Worm (Caenorhabditis elegans): ENCODE data around the gene AH10.2.

The AH10.2 gene

DNA sequence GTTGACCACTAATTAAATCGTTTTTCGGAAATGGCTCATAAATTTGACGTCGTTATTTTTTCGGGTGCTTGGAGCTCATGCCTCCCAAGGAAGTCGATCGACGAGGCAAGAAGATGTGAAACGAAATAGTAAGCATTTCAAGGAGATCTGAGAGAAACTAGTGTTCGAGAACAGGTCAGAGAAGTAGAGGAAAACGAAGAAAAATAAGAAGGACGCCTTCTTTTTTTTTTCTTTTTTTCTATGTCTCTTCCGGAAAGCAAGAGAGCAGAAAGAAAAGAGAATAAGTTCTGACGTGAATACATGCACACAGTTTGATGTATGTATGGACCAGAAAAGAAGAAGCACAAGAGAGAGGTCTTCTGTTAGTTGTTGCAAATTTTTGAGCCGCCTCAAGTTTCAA, 12.9 kb upstream of the AH10.2 start:
- peak; percentile 20 for TF ChIP-seq nhr-237 (tag; optimal IDR thresholded peaks at IDR 0.05)
- no peak for TF ChIP-seq sma-3 (GFP tag; optimal IDR thresholded peaks at IDR 0.05)
- TF ChIP-seq lsy-2 (tag; optimal IDR thresholded peaks at IDR 0.05), result peak; percentile 8 to 67
- peak in 1 of 2 experiments; percentile 9 for TF ChIP-seq mdl-1 (tag; optimal IDR thresholded peaks at IDR 0.05)
- peak; percentile 30 for TF ChIP-seq Y55F3AM.14 (GFP tag; optimal IDR thresholded peaks at IDR 0.05)
- no peak for TF ChIP-seq crh-2 (tag; optimal IDR thresholded peaks at IDR 0.05)
- TF ChIP-seq ztf-4 (tag; optimal IDR thresholded peaks at IDR 0.05), result no peak
- peak; percentile 82 for TF ChIP-seq C34F6.9 (tag; optimal IDR thresholded peaks at IDR 0.05)
- peak; percentile 81 for TF ChIP-seq unc-55 (GFP tag; optimal IDR thresholded peaks at IDR 0.05)
- TF ChIP-seq F13H6.1 (tag; optimal IDR thresholded peaks at IDR 0.05), result peak; percentile 40
- peak; percentile 39 for TF ChIP-seq nhr-129 (tag; optimal IDR thresholded peaks at IDR 0.05)
- TF ChIP-seq lin-13 (GFP tag; optimal IDR thresholded peaks at IDR 0.05), result no peak
- TF ChIP-seq sma-9 (GFP tag; optimal IDR thresholded peaks at IDR 0.05), result peak; percentile 72
- TF ChIP-seq sma-9 (tag; optimal IDR thresholded peaks at IDR 0.05), result no peak
- TF ChIP-seq mab-5 (tag; optimal IDR thresholded peaks at IDR 0.05), result peak; percentile 66
- no peak for TF ChIP-seq ZK546.5 (tag; optimal IDR thresholded peaks at IDR 0.05)

ce11 chrV:14145267-14145666, 11.3 kb upstream of the AH10.2 start, which contains the start of gene par-1:
Gene par-1 (minus strand): TSS chrV:14145367.
- no peak for TF ChIP-seq lsy-2 (tag; optimal IDR thresholded peaks at IDR 0.05)
- TF ChIP-seq alr-1 (tag; optimal IDR thresholded peaks at IDR 0.05), result no peak
- no peak for TF ChIP-seq dmd-4 (tag; optimal IDR thresholded peaks at IDR 0.05)

- TF ChIP-seq peb-1 (tag; optimal IDR thresholded peaks at IDR 0.05) (no peak), sma-3 (GFP tag; optimal IDR thresholded peaks at IDR 0.05) (no peak)
These were observed 10.4 kb upstream of the AH10.2 start, which contains the start of gene acs-10 for ce11 chrV:14146199-14146598. Gene acs-10 (plus strand): TSS chrV:14146499.

- no peak for TF ChIP-seq zag-1 (tag; optimal IDR thresholded peaks at IDR 0.05)
- TF ChIP-seq sma-3 (GFP tag; optimal IDR thresholded peaks at IDR 0.05), result no peak
- no peak for TF ChIP-seq ceh-16 (tag; optimal IDR thresholded peaks at IDR 0.05)
- TF ChIP-seq elt-1 (tag; optimal IDR thresholded peaks at IDR 0.05), result no peak
- TF ChIP-seq fos-1 (tag; optimal IDR thresholded peaks at IDR 0.05), result no peak
- TF ChIP-seq peb-1 (tag; optimal IDR thresholded peaks at IDR 0.05), result no peak
These were observed 9.5 kb upstream of the AH10.2 start for ce11 chrV:14147114-14147513.

- TF ChIP-seq nhr-23 (tag; optimal IDR thresholded peaks at IDR 0.05) (no peak), C34F6.9 (tag; optimal IDR thresholded peaks at IDR 0.05) (peak; percentile 18), ceh-82 (tag; optimal IDR thresholded peaks at IDR 0.05) (no peak), nhr-25 (tag; optimal IDR thresholded peaks at IDR 0.05) (peak; percentile 26)
These were observed 7.4 kb upstream of the AH10.2 start for ce11 chrV:14149125-14149524.

ce11 chrV:14150966-14151365, 5.6 kb upstream of the AH10.2 start:
- TF ChIP-seq nhr-11 (tag; optimal IDR thresholded peaks at IDR 0.05), result no peak
- TF ChIP-seq mdl-1 (tag; optimal IDR thresholded peaks at IDR 0.05), result no peak
- TF ChIP-seq peb-1 (tag; optimal IDR thresholded peaks at IDR 0.05), result no peak
- peak; percentile 55 for TF ChIP-seq nhr-25 (tag; optimal IDR thresholded peaks at IDR 0.05)
- peak; percentile 82 for TF ChIP-seq ceh-16 (tag; optimal IDR thresholded peaks at IDR 0.05)

ce11 chrV:14153615-14154014, 3.0 kb upstream of the AH10.2 start:
- TF ChIP-seq crh-2 (tag; optimal IDR thresholded peaks at IDR 0.05) (no peak), nhr-129 (tag; optimal IDR thresholded peaks at IDR 0.05) (peak; percentile 38), skn-1 (tag; optimal IDR thresholded peaks at IDR 0.05) (no peak), sma-9 (GFP tag; optimal IDR thresholded peaks at IDR 0.05) (peak; percentile 31), sma-9 (tag; optimal IDR thresholded peaks at IDR 0.05) (no peak), unc-55 (GFP tag; optimal IDR thresholded peaks at IDR 0.05) (peak; percentile 8), mbf-1 (tag; optimal IDR thresholded peaks at IDR 0.05) (no peak), alr-1 (tag; optimal IDR thresholded peaks at IDR 0.05) (no peak), mab-5 (tag; optimal IDR thresholded peaks at IDR 0.05) (no peak), F13H6.1 (tag; optimal IDR thresholded peaks at IDR 0.05) (peak; percentile 70)
